Fruit fly (Drosophila melanogaster): ENCODE results near the gene CG43841.

Gene CG43841

dm6 chrX:18479307-18480134 is 40.1 kb downstream of the CG43841 start, which contains the start of gene CG32547:
Gene CG32547 (minus strand): TSS chrX:18479487.
- peak; percentile 28; the same call in 1 of the 2 replicates for TF ChIP-seq Ets98B (GFP tag; IDR thresholded peaks at IDR 0.05)
- no peak for TF ChIP-seq CG34367 (tag; optimal IDR thresholded peaks at IDR 0.05)
- peak; percentile 13 for TF ChIP-seq Pif1B (GFP tag; optimal IDR thresholded peaks at IDR 0.05)
- TF ChIP-seq CG4496 (GFP tag; IDR thresholded peaks at IDR 0.05), result peak; percentile 42; the same call in 2 of the 3 replicates
- peak; percentile 18 for TF ChIP-seq CG8159 (tag; optimal IDR thresholded peaks at IDR 0.05)
- 0 out of 2 replicates have a peak, but pooled peaks have one; percentile 22 for TF ChIP-seq CG32121 (GFP tag; IDR thresholded peaks at IDR 0.05)
- peak; percentile 19 for TF ChIP-seq CG8301 (tag; optimal IDR thresholded peaks at IDR 0.05)
- peak; percentile 3 for TF ChIP-seq CG14655 (GFP tag; optimal IDR thresholded peaks at IDR 0.05)
- TF ChIP-seq D1 (tag; optimal IDR thresholded peaks at IDR 0.05), result no peak
- peak; percentile 32 for TF ChIP-seq CG17806 (tag; optimal IDR thresholded peaks at IDR 0.05)
- peak; percentile 21 for TF ChIP-seq Pif1A (GFP tag; optimal IDR thresholded peaks at IDR 0.05)
- TF ChIP-seq CG12605 (GFP tag; IDR thresholded peaks at IDR 0.05), result no peak

dm6 chrX:18482537-18482936 is 43.1 kb downstream of the CG43841 start:
- TF ChIP-seq CG10348 (GFP tag; IDR thresholded peaks at IDR 0.05), result no peak
- no peak for TF ChIP-seq CG32121 (GFP tag; IDR thresholded peaks at IDR 0.05)
- no peak for TF ChIP-seq Pif1B (GFP tag; optimal IDR thresholded peaks at IDR 0.05)
- no peak for TF ChIP-seq EcR (GFP tag; optimal IDR thresholded peaks at IDR 0.05)

dm6 chrX:18483261-18484218 is 44.1 kb downstream of the CG43841 start, which contains the start of gene Hayan:
Gene Hayan (minus strand): TSS chrX:18483772.
- TF ChIP-seq CG14655 (GFP tag; optimal IDR thresholded peaks at IDR 0.05) (peak; percentile 44), EcR (GFP tag; optimal IDR thresholded peaks at IDR 0.05) (peak; percentile 30), CG4496 (GFP tag; IDR thresholded peaks at IDR 0.05) (peak; percentile 64; the same call in 2 of the 3 replicates), CG17806 (tag; optimal IDR thresholded peaks at IDR 0.05) (no peak), CG8159 (tag; optimal IDR thresholded peaks at IDR 0.05) (peak; percentile 49), gl (tag; optimal IDR thresholded peaks at IDR 0.05) (peak; percentile 58), D1 (tag; optimal IDR thresholded peaks at IDR 0.05) (no peak), Pif1A (GFP tag; optimal IDR thresholded peaks at IDR 0.05) (peak; percentile 57), CG13204 (GFP tag; optimal IDR thresholded peaks at IDR 0.05) (peak; percentile 69), CG34367 (tag; optimal IDR thresholded peaks at IDR 0.05) (peak; percentile 3), Ets98B (GFP tag; IDR thresholded peaks at IDR 0.05) (peak; percentile 46; the same call in 1 of the 2 replicates), fd96Ca (GFP tag; IDR thresholded peaks at IDR 0.05) (0 out of 3 replicates have a peak, but pooled peaks have one; percentile 44), CG12605 (GFP tag; IDR thresholded peaks at IDR 0.05) (peak; percentile 60; the same call in 1 of the 2 replicates), CG8301 (tag; optimal IDR thresholded peaks at IDR 0.05) (no peak), CG10348 (GFP tag; IDR thresholded peaks at IDR 0.05) (no peak), CG15710 (tag; optimal IDR thresholded peaks at IDR 0.05) (peak; percentile 17), Pif1B (GFP tag; optimal IDR thresholded peaks at IDR 0.05) (peak; percentile 55), rn (GFP tag; IDR thresholded peaks at IDR 0.05) (no peak), CG32121 (GFP tag; IDR thresholded peaks at IDR 0.05) (0 out of 2 replicates have a peak, but pooled peaks have one; percentile 32), CG9948 (tag; optimal IDR thresholded peaks at IDR 0.05) (no peak), Snoo (tag; optimal IDR thresholded peaks at IDR 0.05) (peak; percentile 25)

- TF ChIP-seq EcR (GFP tag; optimal IDR thresholded peaks at IDR 0.05) (peak; percentile 64), CG13204 (GFP tag; optimal IDR thresholded peaks at IDR 0.05) (peak; percentile 25), CG34367 (tag; optimal IDR thresholded peaks at IDR 0.05) (no peak), CG32121 (GFP tag; IDR thresholded peaks at IDR 0.05) (no peak), CG4496 (GFP tag; IDR thresholded peaks at IDR 0.05) (no peak), CG15710 (tag; optimal IDR thresholded peaks at IDR 0.05) (no peak), Ets98B (GFP tag; IDR thresholded peaks at IDR 0.05) (peak; percentile 7; the same call in 1 of the 2 replicates), CG8159 (tag; optimal IDR thresholded peaks at IDR 0.05) (peak; percentile 23), fd96Ca (GFP tag; IDR thresholded peaks at IDR 0.05) (peak; percentile 41; the same call in 1 of the 3 replicates), D1 (tag; optimal IDR thresholded peaks at IDR 0.05) (no peak), Pif1A (GFP tag; optimal IDR thresholded peaks at IDR 0.05) (no peak), CG14655 (GFP tag; optimal IDR thresholded peaks at IDR 0.05) (peak; percentile 35), gl (tag; optimal IDR thresholded peaks at IDR 0.05) (no peak), CG8301 (tag; optimal IDR thresholded peaks at IDR 0.05) (no peak), Pif1B (GFP tag; optimal IDR thresholded peaks at IDR 0.05) (no peak), CG12605 (GFP tag; IDR thresholded peaks at IDR 0.05) (0 out of 2 replicates have a peak, but pooled peaks have one; percentile 21)
Measured at dm6 chrX:18486356-18487059, 47.0 kb downstream of the CG43841 start, which contains the start of gene psh. Gene psh (minus strand): TSS chrX:18486921.

All from whole organism, pupa.